Fruit fly (Drosophila melanogaster) whole organism, embryonic: ENCODE measurements around the gene CG13390.
A peak's percentile ranks its signal among the peaks of the same experiment; 100 is the strongest.

ENCODE experiments used
- Awh ChIP-seq: fragments of 200-800 bp; sonication (Bioruptor generic); IDR thresholded peaks from 2 replicates; pipeline ENCODE4, ENCODE4 v1.3.6; 2022; ENCODE audit warnings: missing biosample characterization, missing genetic modification characterization
- C15 ChIP-seq: fragments of 200-800 bp; sonication (Bioruptor generic); IDR thresholded peaks from 3 replicates; pipeline ENCODE4 v1.3.6; 2022; ENCODE audit warnings: missing biosample characterization, missing genetic modification characterization
- CG10431 ChIP-seq: fragments of 200-800 bp; sonication (Bioruptor generic); optimal IDR thresholded peaks from 3 replicates; lab custom pipeline; 2018; ENCODE audit warnings: missing biosample characterization, mild to moderate bottlenecking, missing genetic modification characterization
- CG11093 ChIP-seq: fragments of 200-800 bp; sonication (Bioruptor generic); IDR thresholded peaks from 3 replicates; pipeline ENCODE4 v1.3.6; 2022; ENCODE audit warnings: missing biosample characterization, missing genetic modification characterization
- CG11456 ChIP-seq: fragments of 200-800 bp; sonication (Bioruptor generic); IDR thresholded peaks from 3 replicates; pipeline ENCODE4 v1.3.6; 2022; ENCODE audit warnings: missing biosample characterization, missing genetic modification characterization
- CG12071 ChIP-seq: fragments of 200-800 bp; sonication (Bioruptor generic); optimal IDR thresholded peaks from 3 replicates; lab custom pipeline; 2018; ENCODE audit warnings: missing biosample characterization, mild to moderate bottlenecking, missing genetic modification characterization
- CG13775 ChIP-seq: fragments of 200-800 bp; sonication (Bioruptor generic); optimal IDR thresholded peaks from 3 replicates; lab custom pipeline; 2017; ENCODE audit warnings: missing biosample characterization, mild to moderate bottlenecking, missing genetic modification characterization
- CG14667 ChIP-seq: fragments of 200-800 bp; sonication (Bioruptor generic); IDR thresholded peaks from 2 replicates; pipeline ENCODE4 v1.3.6; 2022; ENCODE audit warnings: missing biosample characterization, missing genetic modification characterization
- CG15696 ChIP-seq: fragments of 200-800 bp; sonication (Bioruptor generic); optimal IDR thresholded peaks from 2 replicates; lab custom pipeline; 2019; ENCODE audit warnings: missing biosample characterization, mild to moderate bottlenecking, missing genetic modification characterization, moderate library complexity
- CG1647 ChIP-seq: fragments of 200-800 bp; sonication (Bioruptor generic); optimal IDR thresholded peaks from 3 replicates; lab custom pipeline; 2016; ENCODE audit warnings: missing biosample characterization, missing genetic modification characterization
- CG3065 ChIP-seq: fragments of 200-800 bp; sonication (Bioruptor generic); optimal IDR thresholded peaks from 2 replicates; lab custom pipeline; 2016; ENCODE audit warnings: missing biosample characterization, missing genetic modification characterization
- CG31365 ChIP-seq: fragments of 200-800 bp; sonication (Bioruptor generic); optimal IDR thresholded peaks from 2 replicates; lab custom pipeline; 2018; ENCODE audit warnings: missing biosample characterization, mild to moderate bottlenecking, missing genetic modification characterization
- CG31441 ChIP-seq: fragments of 200-800 bp; sonication (Bioruptor generic); IDR thresholded peaks from 2 replicates; pipeline ENCODE4 v1.3.6; 2022; ENCODE audit warnings: missing biosample characterization, missing genetic modification characterization
- CG3407 ChIP-seq: fragments of 200-800 bp; sonication (Bioruptor generic); optimal IDR thresholded peaks from 2 replicates; lab custom pipeline; 2018; ENCODE audit warnings: missing biosample characterization, mild to moderate bottlenecking, missing genetic modification characterization
- CG3726 ChIP-seq: fragments of 200-800 bp; sonication (Bioruptor generic); IDR thresholded peaks from 3 replicates; pipeline ENCODE4, ENCODE4 v1.3.6; 2022; ENCODE audit warnings: missing biosample characterization, missing genetic modification characterization
- CG4730 ChIP-seq: fragments of 200-800 bp; sonication (Bioruptor generic); IDR thresholded peaks from 2 replicates; pipeline ENCODE4 v1.3.6; 2022; ENCODE audit warnings: missing biosample characterization, missing genetic modification characterization
- CG6765 ChIP-seq: fragments of 200-800 bp; sonication (Bioruptor generic); optimal IDR thresholded peaks from 3 replicates; lab custom pipeline; 2017; ENCODE audit warnings: missing biosample characterization, mild to moderate bottlenecking, missing genetic modification characterization
- CG6791 ChIP-seq: fragments of 200-800 bp; sonication (Bioruptor generic); IDR thresholded peaks from 3 replicates; pipeline ENCODE4 v1.3.6; 2022; ENCODE audit warnings: missing biosample characterization, missing genetic modification characterization; ENCODE audit not compliant: partially characterized antibody
- CG8478 ChIP-seq: fragments of >200 bp; optimal IDR thresholded peaks from 2 replicates; lab custom pipeline; 2018
- CHES-1-like ChIP-seq: fragments of 200-800 bp; sonication (Bioruptor generic); optimal IDR thresholded peaks from 2 replicates; lab custom pipeline; 2016; ENCODE audit warnings: missing biosample characterization, missing genetic modification characterization
- CTCF ChIP-seq: fragments of 200-800 bp; sonication (Bioruptor generic); optimal IDR thresholded peaks from 2 replicates; lab custom pipeline; 2017; ENCODE audit warnings: missing biosample characterization, mild to moderate bottlenecking, missing genetic modification characterization, moderate library complexity
- Drgx ChIP-seq: fragments of 200-800 bp; sonication (Bioruptor generic); IDR thresholded peaks from 2 replicates; pipeline ENCODE4 v1.3.6; 2022; ENCODE audit warnings: missing biosample characterization, missing genetic modification characterization
- E2f2 ChIP-seq: fragments of 200-800 bp; sonication (Bioruptor generic); IDR thresholded peaks from 2 replicates; pipeline ENCODE4 v1.3.6; 2022; ENCODE audit warnings: missing biosample characterization, missing genetic modification characterization
- Eip74EF ChIP-seq, 2 experiments: fragments of 200-800 bp in 1 of 2; fragments of >200 bp in 1 of 2; sonication (Bioruptor generic) in 1 of 2; optimal IDR thresholded peaks; 2 replicates each; lab custom pipeline; 2017 to 2019; ENCODE audit warnings: missing biosample characterization in 2 of 2, missing genetic modification characterization in 2 of 2, mild to moderate bottlenecking in 1 of 2, moderate library complexity in 1 of 2
- Fer3 ChIP-seq: fragments of 200-800 bp; sonication (Bioruptor generic); optimal IDR thresholded peaks from 2 replicates; lab custom pipeline; 2018; ENCODE audit warnings: missing biosample characterization, mild to moderate bottlenecking, missing genetic modification characterization, moderate library complexity
- HLH3B ChIP-seq: fragments of 200-800 bp; sonication (Bioruptor generic); IDR thresholded peaks from 2 replicates; pipeline ENCODE4 v1.3.6; 2022; ENCODE audit warnings: missing biosample characterization, missing genetic modification characterization
- Hr3 ChIP-seq: fragments of 200-800 bp; sonication (Bioruptor generic); optimal IDR thresholded peaks from 3 replicates; lab custom pipeline; 2016; ENCODE audit warnings: missing biosample characterization, missing genetic modification characterization
- Hr78 ChIP-seq, 2 experiments: fragments of 200-800 bp in 1 of 2; fragments of >200 bp in 1 of 2; sonication (Bioruptor generic) in 1 of 2; optimal IDR thresholded peaks; 2 replicates each; lab custom pipeline; 2017 to 2019; ENCODE audit warnings: missing biosample characterization in 2 of 2, missing genetic modification characterization in 2 of 2, mild to moderate bottlenecking in 1 of 2, moderate library complexity in 1 of 2
- NC2β ChIP-seq: fragments of 200-800 bp; sonication (Bioruptor generic); optimal IDR thresholded peaks from 2 replicates; lab custom pipeline; 2016; ENCODE audit warnings: missing biosample characterization, missing genetic modification characterization
- PHDP ChIP-seq: fragments of 200-800 bp; sonication (Bioruptor generic); optimal IDR thresholded peaks from 3 replicates; lab custom pipeline; 2018; ENCODE audit warnings: missing biosample characterization, mild to moderate bottlenecking, missing genetic modification characterization, moderate library complexity
- Sry-δ ChIP-seq: fragments of 200-800 bp; sonication (Bioruptor generic); optimal IDR thresholded peaks from 2 replicates; lab custom pipeline; 2016; ENCODE audit warnings: missing biosample characterization, missing genetic modification characterization
- ac ChIP-seq: fragments of 200-800 bp; sonication (Bioruptor generic); optimal IDR thresholded peaks from 3 replicates; lab custom pipeline; 2017; ENCODE audit warnings: missing biosample characterization, mild to moderate bottlenecking, missing genetic modification characterization
- ase ChIP-seq: fragments of 200-800 bp; sonication (Bioruptor generic); IDR thresholded peaks from 3 replicates; pipeline ENCODE4 v1.3.6; 2022; ENCODE audit warnings: missing biosample characterization, missing genetic modification characterization
- btn ChIP-seq: fragments of 200-800 bp; sonication (Bioruptor generic); optimal IDR thresholded peaks from 2 replicates; lab custom pipeline; 2016; ENCODE audit warnings: missing biosample characterization, missing genetic modification characterization
- ci ChIP-seq: fragments of 200-800 bp; sonication (Bioruptor generic); IDR thresholded peaks from 3 replicates; pipeline ENCODE4 v1.3.6; 2022; ENCODE audit warnings: missing biosample characterization, missing genetic modification characterization
- da ChIP-seq: fragments of 200-800 bp; sonication (Bioruptor generic); optimal IDR thresholded peaks from 2 replicates; lab custom pipeline; 2016; ENCODE audit warnings: missing biosample characterization, missing genetic modification characterization
- dan ChIP-seq: fragments of 200-800 bp; sonication (Bioruptor generic); IDR thresholded peaks from 2 replicates; pipeline ENCODE4 v1.3.6; 2022; ENCODE audit warnings: missing biosample characterization, missing genetic modification characterization
- disco-r ChIP-seq: fragments of 200-800 bp; sonication (Bioruptor generic); optimal IDR thresholded peaks from 2 replicates; lab custom pipeline; 2016; ENCODE audit warnings: missing biosample characterization, missing genetic modification characterization
- dm ChIP-seq: fragments of 200-800 bp; sonication (Bioruptor generic); optimal IDR thresholded peaks from 3 replicates; lab custom pipeline; 2016; ENCODE audit warnings: missing biosample characterization, missing genetic modification characterization
- ems ChIP-seq: fragments of 200-800 bp; sonication (Bioruptor generic); optimal IDR thresholded peaks from 3 replicates; lab custom pipeline; 2016; ENCODE audit warnings: missing biosample characterization, missing genetic modification characterization
- fd3F ChIP-seq: fragments of 200-800 bp; sonication (Bioruptor generic); optimal IDR thresholded peaks from 2 replicates; lab custom pipeline; 2018; ENCODE audit warnings: missing biosample characterization, mild to moderate bottlenecking, missing genetic modification characterization, moderate library complexity
- ham ChIP-seq: fragments of 200-800 bp; sonication (Bioruptor generic); IDR thresholded peaks from 2 replicates; pipeline ENCODE4 v1.3.6; 2022; ENCODE audit warnings: missing biosample characterization, missing genetic modification characterization
- her ChIP-seq: fragments of 200-800 bp; sonication (Bioruptor generic); optimal IDR thresholded peaks from 2 replicates; lab custom pipeline; 2016; ENCODE audit warnings: missing biosample characterization, missing genetic modification characterization
- lilli ChIP-seq: fragments of 200-800 bp; sonication (Bioruptor generic); optimal IDR thresholded peaks from 3 replicates; lab custom pipeline; 2016; ENCODE audit warnings: missing biosample characterization, missing genetic modification characterization
- onecut ChIP-seq: fragments of 200-800 bp; sonication (Bioruptor generic); IDR thresholded peaks from 2 replicates; pipeline ENCODE4 v1.3.6; 2022; ENCODE audit warnings: missing biosample characterization, missing genetic modification characterization
- psq ChIP-seq: fragments of 200-800 bp; sonication (Bioruptor generic); optimal IDR thresholded peaks from 2 replicates; lab custom pipeline; 2017; ENCODE audit warnings: missing biosample characterization, missing genetic modification characterization
- rib ChIP-seq: fragments of 200-800 bp; sonication (Bioruptor generic); IDR thresholded peaks from 2 replicates; pipeline ENCODE4 v1.3.6; 2022; ENCODE audit warnings: missing biosample characterization, missing genetic modification characterization
- sob ChIP-seq: fragments of 200-800 bp; sonication (Bioruptor generic); IDR thresholded peaks from 2 replicates; pipeline ENCODE4 v1.3.6; 2022; ENCODE audit warnings: missing biosample characterization, missing genetic modification characterization
- tll ChIP-seq, 2 experiments: fragments of 200-800 bp in 1 of 2; fragments of >200 bp in 1 of 2; sonication (Bioruptor generic) in 1 of 2; optimal IDR thresholded peaks; 2 replicates each; lab custom pipeline; 2017 to 2019; ENCODE audit warnings: missing biosample characterization in 2 of 2, missing genetic modification characterization in 2 of 2, mild to moderate bottlenecking in 1 of 2, moderate library complexity in 1 of 2
- zf30C ChIP-seq: fragments of 200-800 bp; sonication (Bioruptor generic); optimal IDR thresholded peaks from 3 replicates; lab custom pipeline; 2018; ENCODE audit warnings: missing biosample characterization, mild to moderate bottlenecking, missing genetic modification characterization

Gene CG13390

dm6 chr2L:8403286-8404270 lies 27.0 kb upstream of the CG13390 start, which contains the start of gene emb (continued):
- TF ChIP-seq Sry-δ (GFP tag; lab: Kevin White, UChicago) (peak; percentile 89), Hr3 (GFP tag; lab: Kevin White, UChicago) (peak; percentile 43), ac (GFP tag; lab: Kevin White, UChicago) (no peak), CG6765 (no peak), Awh (GFP tag; lab: Robert Waterston, UW) (no peak), CG1647 (GFP tag; lab: Kevin White, UChicago) (peak; percentile 49), CG11456 (peak; percentile 26; the same call in 2 of the 3 replicates), her (GFP tag; lab: Kevin White, UChicago) (peak; percentile 38), btn (GFP tag; lab: Kevin White, UChicago) (no peak), C15 (GFP tag; lab: Robert Waterston, UW) (no peak), ham (GFP tag; lab: Robert Waterston, UW) (no peak), zf30C (GFP tag; lab: Kevin White, UChicago) (no peak), CG13775 (GFP tag; lab: Kevin White, UChicago) (peak; percentile 55), fd3F (GFP tag; lab: Kevin White, UChicago) (no peak), CG6791 (GFP tag; lab: Robert Waterston, UW) (peak; percentile 99), Drgx (GFP tag; lab: Robert Waterston, UW) (peak; percentile 39; the same call in 1 of the 2 replicates), E2f2 (GFP tag; lab: Robert Waterston, UW) (peak; percentile 62; the same call in 1 of the 2 replicates), dan (no peak), Hr78 (GFP tag; optimal IDR thresholded peaks at IDR 0.05; lab: Kevin White, UChicago) (no peak), CG15696 (no peak), CTCF (GFP tag; lab: Kevin White, UChicago) (no peak), rib (GFP tag; lab: Robert Waterston, UW) (peak; percentile 75), CG12071 (GFP tag; lab: Kevin White, UChicago) (no peak), NC2β (peak; percentile 47), psq (GFP tag; lab: Kevin White, UChicago) (peak; percentile 19), disco-r (GFP tag; lab: Kevin White, UChicago) (peak; percentile 34), Eip74EF (GFP tag; optimal IDR thresholded peaks at IDR 0.05; lab: Kevin White, UChicago) (no peak), ci (GFP tag; lab: Robert Waterston, UW) (0 out of 3 replicates have a peak, but pooled peaks have one; percentile 15), lilli (GFP tag; lab: Kevin White, UChicago) (peak; percentile 67), CG14667 (GFP tag; lab: Robert Waterston, UW) (no peak), dm (GFP tag; lab: Kevin White, UChicago) (peak; percentile 83), CG11093 (GFP tag; lab: Robert Waterston, UW) (no peak), onecut (GFP tag; lab: Robert Waterston, UW) (peak; percentile 1; the same call in 1 of the 2 replicates), CG3726 (GFP tag; lab: Robert Waterston, UW) (no peak), ase (GFP tag; lab: Robert Waterston, UW) (no peak), tll (GFP tag; optimal IDR thresholded peaks at IDR 0.05; lab: Kevin White, UChicago) (peak in 1 of 2 experiments; percentile 1), PHDP (no peak), HLH3B (no peak), ems (GFP tag; lab: Kevin White, UChicago) (peak; percentile 41), CG8478 (peak; percentile 85), CG10431 (no peak), CG31441 (GFP tag; lab: Robert Waterston, UW) (no peak), sob (GFP tag; lab: Robert Waterston, UW) (peak; percentile 57; the same call in 1 of the 2 replicates), CG4730 (GFP tag; lab: Robert Waterston, UW) (no peak), CG3407 (no peak), CG3065 (GFP tag; lab: Kevin White, UChicago) (no peak), CHES-1-like (GFP tag; lab: Kevin White, UChicago) (peak; percentile 71), CG31365 (tag; lab: Kevin White, UChicago) (no peak), Fer3 (tag; lab: Kevin White, UChicago) (peak; percentile 30), da (GFP tag; lab: Kevin White, UChicago) (no peak)
